Fruit fly (Drosophila melanogaster) whole organism, prepupa: ENCODE results near the gene PolG2.
A peak's percentile ranks its signal among the peaks of the same experiment; 100 is the strongest.

ENCODE experiments used
- CG11294 ChIP-seq: fragments of 200-800 bp; sonication (Bioruptor generic); IDR thresholded peaks from 2 replicates; pipeline ENCODE4 v1.3.6; 2022; ENCODE audit warnings: missing biosample characterization, missing genetic modification characterization
- CG16779 ChIP-seq: fragments of 200-800 bp; sonication (Bioruptor generic); optimal IDR thresholded peaks from 3 replicates; lab custom pipeline; 2017; ENCODE audit warnings: missing biosample characterization, mild to moderate bottlenecking, missing genetic modification characterization
- CG31627 ChIP-seq: fragments of 200-800 bp; sonication (Bioruptor generic); optimal IDR thresholded peaks from 3 replicates; lab custom pipeline; 2016; ENCODE audit warnings: missing biosample characterization, missing genetic modification characterization
- CG6854 ChIP-seq: fragments of 200-800 bp; sonication (Bioruptor generic); optimal IDR thresholded peaks from 2 replicates; lab custom pipeline; 2017; ENCODE audit warnings: missing biosample characterization, mild to moderate bottlenecking, missing genetic modification characterization
- CG8632 ChIP-seq: fragments of 200-800 bp; sonication (Bioruptor generic); optimal IDR thresholded peaks from 3 replicates; lab custom pipeline; 2016; ENCODE audit warnings: missing biosample characterization, missing genetic modification characterization
- Hr38 ChIP-seq: sonication (Bioruptor generic); optimal IDR thresholded peaks from 2 replicates; lab custom pipeline; 2016; ENCODE audit warnings: missing biosample characterization, missing genetic modification characterization
- Lpt ChIP-seq: fragments of 200-800 bp; sonication (Bioruptor generic); optimal IDR thresholded peaks from 3 replicates; lab custom pipeline; 2016; ENCODE audit warnings: missing biosample characterization, missing genetic modification characterization
- OdsH ChIP-seq: fragments of 200-800 bp; sonication (Bioruptor generic); optimal IDR thresholded peaks from 3 replicates; lab custom pipeline; 2016; ENCODE audit warnings: missing biosample characterization, missing genetic modification characterization
- Sox102F ChIP-seq: fragments of 200-800 bp; sonication (Bioruptor generic); optimal IDR thresholded peaks from 2 replicates; lab custom pipeline; 2016; ENCODE audit warnings: missing biosample characterization, mild to moderate bottlenecking, missing genetic modification characterization
- fd59A ChIP-seq: fragments of 200-800 bp; sonication (Bioruptor generic); optimal IDR thresholded peaks from 2 replicates; lab custom pipeline; 2017; ENCODE audit warnings: missing biosample characterization, mild to moderate bottlenecking, missing genetic modification characterization, missing genetic modification reagents
- fd85E ChIP-seq: fragments of 200-800 bp; sonication (Bioruptor generic); optimal IDR thresholded peaks from 3 replicates; lab custom pipeline; 2016; ENCODE audit warnings: missing biosample characterization, missing genetic modification characterization

DNA sequence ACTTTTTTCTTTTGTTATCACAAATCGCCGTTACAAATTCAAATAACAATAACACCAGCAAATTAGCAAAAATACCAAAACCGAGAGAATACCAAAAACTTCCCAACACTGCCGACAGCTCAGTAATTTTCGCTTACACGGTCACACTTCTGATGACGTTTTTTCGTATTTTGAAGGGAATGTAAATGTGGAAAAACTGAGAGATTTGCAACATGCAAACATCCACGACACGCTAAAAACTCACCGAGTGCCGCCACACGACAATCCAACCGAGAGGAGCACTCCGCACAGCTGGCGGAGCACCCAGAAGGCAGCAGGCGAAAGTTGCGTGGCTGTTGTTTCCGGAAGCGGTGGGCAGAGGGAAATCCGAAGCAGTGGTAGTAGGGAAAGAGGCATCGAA is 39.5 kb downstream of the PolG2 start, which contains the start of gene Sec71:
- no peak for TF ChIP-seq fd59A (GFP tag; lab: Kevin White, UChicago)
- no peak for TF ChIP-seq fd85E (GFP tag; lab: Kevin White, UChicago)
- no peak for TF ChIP-seq CG8632
- TF ChIP-seq CG6854, result peak; percentile 19
- no peak for TF ChIP-seq Hr38 (GFP tag; lab: Kevin White, UChicago)
- no peak for TF ChIP-seq CG31627
- no peak for TF ChIP-seq CG16779 (tag; lab: Kevin White, UChicago)
- TF ChIP-seq Sox102F (GFP tag; lab: Kevin White, UChicago), result no peak
- TF ChIP-seq OdsH (GFP tag; lab: Kevin White, UChicago), result no peak
- TF ChIP-seq CG11294 (GFP tag; lab: Robert Waterston, UW), result no peak
- TF ChIP-seq Lpt (GFP tag; lab: Kevin White, UChicago), result no peak
